Worm (Caenorhabditis elegans): Measurements from ENCODE around the gene T24E12.10.
"Not testable (repeated sequence)": the region's sequence is repeated elsewhere in the genome, so short reads cannot be mapped to it uniquely, and the experiment has no call there.

T24E12.10 gene

ce11 chrII:3785756-3786155, 12.7 kb upstream of the T24E12.10 start:
- no peak for TF ChIP-seq unc-62 (GFP tag; optimal IDR thresholded peaks at IDR 0.05)

DNA sequence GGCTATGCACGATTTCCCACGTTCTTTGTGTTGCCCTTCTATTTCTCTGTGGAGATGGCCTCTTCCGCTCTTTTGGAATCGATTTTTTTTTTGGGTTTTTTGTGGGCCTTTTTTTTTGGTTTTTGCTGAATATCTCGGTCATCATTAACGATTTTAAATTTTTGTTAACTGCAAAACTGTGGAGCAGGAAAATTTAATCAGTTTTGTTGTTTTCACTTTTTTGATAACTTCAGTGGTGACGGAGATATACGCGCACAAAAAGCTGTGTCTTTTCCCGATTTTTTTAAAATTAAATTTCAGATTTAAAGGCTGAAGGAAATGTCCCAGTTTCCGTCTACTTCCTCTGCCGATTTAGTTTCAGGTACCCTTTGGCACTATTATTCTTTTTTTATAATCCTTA, 12.2 kb upstream of the T24E12.10 start, which contains the start of gene T24E12.1:
T24E12.1 (plus strand) TSS at position 301 of the 400 bp plus-strand sequence.
- no peak for TF ChIP-seq unc-62 (GFP tag; optimal IDR thresholded peaks at IDR 0.05)

- no peak for TF ChIP-seq unc-62 (GFP tag; optimal IDR thresholded peaks at IDR 0.05)
Measured at ce11 chrII:3782309-3783000, 9.4 kb upstream of the T24E12.10 start, which contains the start of gene T24E12.2. TSS of gene T24E12.2 (plus strand) at chrII:3782950.

- no peak for TF ChIP-seq unc-62 (GFP tag; optimal IDR thresholded peaks at IDR 0.05)
Measured at ce11 chrII:3781238-3781637, 8.2 kb upstream of the T24E12.10 start.

DNA sequence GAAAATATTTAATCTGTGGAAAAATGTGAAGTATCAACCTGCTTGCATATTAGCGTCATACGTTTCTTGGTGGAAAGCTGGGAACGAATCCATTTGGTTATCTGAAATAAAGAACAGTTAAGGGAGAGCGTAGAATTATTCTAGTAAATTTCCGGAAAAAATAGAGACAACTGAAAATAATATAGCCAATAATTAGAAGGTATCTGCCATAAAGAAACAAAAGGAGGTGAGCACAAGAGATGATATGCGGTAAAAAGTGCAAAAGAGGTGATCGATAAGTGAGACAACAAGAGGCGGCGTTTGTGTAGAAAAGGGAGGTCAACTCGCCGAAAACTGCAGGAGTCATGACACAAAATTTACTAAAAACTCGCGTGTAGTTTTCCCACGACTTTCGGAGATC, 6.4 kb upstream of the T24E12.10 start, which contains the start of gene T24E12.11:
T24E12.11 (minus strand) TSS at position 101 of the 400 bp plus-strand sequence.
- TF ChIP-seq unc-62 (GFP tag; optimal IDR thresholded peaks at IDR 0.05): no peak

DNA sequence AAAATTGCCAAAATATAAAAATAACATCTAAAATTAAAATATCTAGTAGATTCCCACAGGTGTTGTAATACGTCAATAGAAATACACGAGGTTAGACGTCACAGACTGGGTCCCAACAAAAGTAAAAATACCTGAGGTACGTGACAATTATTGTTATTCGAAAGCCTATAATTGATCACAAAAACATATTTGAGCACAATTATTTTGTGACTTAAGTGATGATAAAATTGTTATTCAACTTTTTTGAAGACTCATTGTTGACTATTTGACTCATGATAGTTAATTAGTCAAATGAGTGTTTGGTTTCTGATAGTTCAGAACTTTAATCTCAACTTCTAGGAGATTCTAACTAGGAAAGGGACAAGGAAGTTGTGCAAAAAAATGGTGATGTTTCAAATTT, 4.8 kb upstream of the T24E12.10 start:
- no peak for TF ChIP-seq unc-62 (GFP tag; optimal IDR thresholded peaks at IDR 0.05)

DNA sequence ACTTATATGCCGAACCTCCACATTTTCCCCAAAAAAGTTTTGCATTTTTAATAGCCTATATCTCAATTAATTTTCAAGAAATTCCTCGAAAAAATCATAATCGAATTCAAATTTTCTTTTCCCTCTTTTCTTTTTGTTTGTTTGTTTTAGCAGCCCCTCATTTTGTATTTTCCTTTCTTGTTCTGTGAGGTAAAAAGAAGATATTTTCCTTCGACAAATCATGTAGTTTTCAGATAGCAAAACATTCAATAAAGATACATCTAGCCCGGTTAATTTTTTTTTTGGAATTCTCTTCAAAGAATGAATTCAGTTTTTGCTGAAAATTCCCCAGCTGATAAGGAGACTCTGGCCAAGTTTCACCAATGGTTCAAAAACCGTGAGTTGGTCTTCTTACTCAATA, 2.7 kb upstream of the T24E12.10 start, which contains the start of gene T24E12.3:
T24E12.3 (plus strand) TSS at position 301 of the 400 bp plus-strand sequence.
- TF ChIP-seq unc-62 (GFP tag; optimal IDR thresholded peaks at IDR 0.05): no peak

- TF ChIP-seq unc-62 (GFP tag; optimal IDR thresholded peaks at IDR 0.05): no peak
Measured at ce11 chrII:3771640-3772039, 1.4 kb downstream of the T24E12.10 start.

DNA sequence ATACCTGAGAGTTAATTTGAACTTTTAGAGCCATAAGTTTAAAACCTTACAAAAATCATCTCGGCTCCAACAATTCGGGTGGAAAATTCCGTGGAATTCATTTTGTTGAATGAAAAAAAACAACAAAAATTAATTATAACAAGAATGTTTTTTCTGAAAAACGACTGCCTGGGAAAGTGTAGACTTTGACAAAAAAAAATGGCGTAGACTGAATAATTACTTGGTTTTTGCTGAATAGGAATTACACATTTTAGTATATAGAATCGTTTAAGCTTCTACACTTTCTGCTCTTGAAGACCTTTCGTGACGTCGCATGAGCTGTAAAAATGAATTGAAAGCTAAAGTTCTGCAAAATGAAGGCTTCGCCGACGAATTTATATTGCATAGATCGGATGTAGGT, 8.5 kb downstream of the T24E12.10 start, which contains the start of gene srx-112:
srx-112 (minus strand) TSS at position 101 of the 400 bp plus-strand sequence.
- no peak for TF ChIP-seq unc-62 (GFP tag; optimal IDR thresholded peaks at IDR 0.05)

ce11 chrII:3761599-3761998, 11.4 kb downstream of the T24E12.10 start, which contains the start of gene T24E12.6:
TSS of gene T24E12.6 (minus strand) at chrII:3761699.
- TF ChIP-seq unc-62 (GFP tag; optimal IDR thresholded peaks at IDR 0.05): not testable (repeated sequence)

DNA sequence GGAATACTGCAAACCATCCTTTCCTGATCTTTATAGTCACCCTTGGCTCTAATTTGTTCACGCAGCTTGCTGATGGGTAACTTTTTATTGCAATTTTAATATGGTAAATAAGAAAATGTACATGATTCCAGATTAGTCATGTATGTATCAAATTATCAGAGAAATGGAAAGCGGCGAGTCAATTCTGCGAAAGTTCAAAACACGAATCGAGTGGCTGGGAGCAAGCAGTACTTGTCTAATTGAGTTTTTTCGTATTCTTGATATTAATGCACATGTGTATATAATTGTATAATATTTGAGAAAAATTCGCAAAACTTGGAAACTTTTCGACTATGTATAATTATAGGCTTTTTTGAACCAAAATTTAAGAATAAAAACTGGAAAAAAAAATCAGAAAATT, 14.0 kb downstream of the T24E12.10 start, which contains the start of gene T24E12.12:
T24E12.12 (plus strand) TSS at position 281 of the 400 bp plus-strand sequence.
- TF ChIP-seq unc-62 (GFP tag; optimal IDR thresholded peaks at IDR 0.05): no peak

DNA sequence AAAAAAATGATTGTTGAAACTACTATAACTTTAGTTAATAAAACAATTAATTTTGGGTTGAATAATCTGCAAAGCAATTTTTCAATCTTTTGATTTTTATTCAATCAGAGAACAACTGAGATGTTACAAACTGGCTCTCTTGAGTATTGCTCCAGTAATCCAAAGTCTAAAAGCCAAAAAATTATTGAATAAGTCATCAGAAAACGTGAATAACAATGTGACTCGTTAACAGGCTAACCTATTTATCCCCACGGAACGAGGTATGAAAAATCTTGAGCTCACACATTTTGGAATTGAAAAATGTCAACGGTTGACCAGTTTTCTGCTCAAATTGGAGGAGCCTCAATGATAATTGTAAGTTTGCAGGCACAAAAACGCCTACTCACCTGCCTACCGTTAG, 15.5 kb downstream of the T24E12.10 start, which contains the start of gene srx-111:
srx-111 (plus strand) TSS at position 301 of the 400 bp plus-strand sequence.
- TF ChIP-seq unc-62 (GFP tag; optimal IDR thresholded peaks at IDR 0.05): no peak

ce11 chrII:3753598-3753997, 19.4 kb downstream of the T24E12.10 start, which contains the start of gene rcd-1:
TSS of gene rcd-1 (plus strand) at chrII:3753898.
- no peak for TF ChIP-seq unc-62 (GFP tag; optimal IDR thresholded peaks at IDR 0.05)

DNA sequence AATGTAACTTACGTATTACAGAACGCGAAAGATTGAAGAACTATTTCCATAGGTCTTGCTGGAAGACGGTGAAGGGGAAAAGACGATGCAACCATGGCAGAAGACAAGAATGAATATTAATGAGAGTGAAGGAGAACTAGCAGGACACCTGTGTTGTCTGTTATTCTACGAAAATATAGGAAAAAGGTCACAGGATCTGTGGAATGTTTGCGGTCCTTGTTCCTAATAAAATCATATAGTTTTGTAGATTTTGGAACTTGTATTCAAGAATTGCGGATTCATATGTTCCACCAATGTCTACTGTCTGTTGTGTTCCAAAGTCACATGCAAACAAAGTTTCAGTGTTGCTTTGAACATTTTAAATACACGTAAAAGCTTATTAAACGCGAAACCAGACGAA, 20.8 kb downstream of the T24E12.10 start, which contains the start of gene sdz-11:
sdz-11 (minus strand) TSS at position 101 of the 400 bp plus-strand sequence.
- no peak for TF ChIP-seq unc-62 (GFP tag; optimal IDR thresholded peaks at IDR 0.05)

DNA sequence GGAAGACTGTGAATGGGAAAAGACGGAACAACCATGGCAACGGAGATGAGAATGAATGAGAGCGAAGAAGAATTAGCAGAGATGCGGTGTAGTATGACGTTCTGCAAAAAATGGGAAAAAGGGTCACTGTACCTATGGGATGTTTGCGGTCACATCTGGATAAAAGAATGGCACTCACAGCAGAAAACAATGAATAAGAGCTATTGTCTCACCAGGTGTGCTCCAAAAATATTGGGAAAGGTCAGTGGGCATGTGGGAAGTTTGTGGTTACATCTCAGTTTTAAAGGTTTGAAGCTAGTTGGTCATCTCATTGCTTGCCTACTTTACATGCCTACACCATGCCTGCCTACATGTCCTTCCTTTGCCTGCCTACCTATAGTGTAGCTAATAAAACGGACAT, 22.3 kb downstream of the T24E12.10 start, which contains the start of gene fbxb-91:
fbxb-91 (minus strand) TSS at position 101 of the 400 bp plus-strand sequence.
- no peak for TF ChIP-seq unc-62 (GFP tag; optimal IDR thresholded peaks at IDR 0.05)

DNA sequence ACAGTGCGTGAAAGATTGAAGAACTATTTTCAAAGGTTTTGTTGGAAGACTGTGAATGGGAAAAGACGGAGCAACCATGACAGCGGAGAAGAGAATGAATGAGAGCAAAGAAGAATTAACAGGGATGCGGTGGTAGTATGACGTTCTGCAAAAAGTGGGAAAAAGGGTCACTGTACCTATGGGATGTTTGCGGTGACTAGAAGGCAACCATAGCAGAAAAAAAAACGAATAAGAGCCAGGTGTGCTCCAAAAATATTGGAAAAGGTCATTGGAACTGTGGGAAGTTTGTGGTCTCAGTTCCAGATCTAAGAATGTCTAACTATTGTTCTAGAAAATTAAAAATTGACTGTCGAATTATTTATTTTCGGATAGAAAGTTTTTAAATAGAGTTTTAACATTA, 24.3 kb downstream of the T24E12.10 start, which contains the start of gene fbxb-90:
fbxb-90 (minus strand) TSS at position 101 of the 400 bp plus-strand sequence.
- TF ChIP-seq unc-62 (GFP tag; optimal IDR thresholded peaks at IDR 0.05): no peak

DNA sequence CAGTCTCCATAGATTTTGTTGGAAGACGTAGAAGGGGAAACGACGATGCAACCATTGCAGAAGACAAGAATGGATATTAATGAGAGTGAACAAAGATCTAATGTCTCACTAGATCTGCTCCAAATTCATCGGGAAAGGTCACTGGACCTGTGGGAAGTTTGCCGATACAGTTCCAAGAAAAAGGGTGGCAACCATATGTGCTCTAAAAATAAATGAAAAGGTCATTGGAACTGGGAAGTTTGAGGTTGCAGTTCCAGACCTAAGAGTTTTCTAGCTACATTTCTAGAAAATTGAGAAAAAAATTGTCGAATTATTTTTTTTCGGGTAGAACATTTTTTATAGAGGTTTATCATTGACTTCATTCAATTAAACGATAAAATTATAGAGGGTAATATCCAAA, 25.6 kb downstream of the T24E12.10 start, which contains the start of gene fbxb-92:
fbxb-92 (minus strand) TSS at position 101 of the 400 bp plus-strand sequence.
- TF ChIP-seq unc-62 (GFP tag; optimal IDR thresholded peaks at IDR 0.05): no peak

Measured in whole organism, dauer.